Fruit fly (Drosophila melanogaster): ENCODE results near the gene Coq8.

Gene Coq8

dm6 chrX:12923258-12923901 lies 22.5 kb upstream of the Coq8 start (continued):
- TF ChIP-seq Dll (GFP tag; IDR thresholded peaks at IDR 0.05; ENCODE audit: partially characterized antibody) (no peak), BEAF-32 (GFP tag; optimal IDR thresholded peaks at IDR 0.05) (no peak), CG18262 (tag; optimal IDR thresholded peaks at IDR 0.05) (peak; percentile 52), Lpt (GFP tag; optimal IDR thresholded peaks at IDR 0.05) (no peak), CG10366 (GFP tag; IDR thresholded peaks at IDR 0.05) (no peak), vvl (GFP tag; IDR thresholded peaks at IDR 0.05) (peak; percentile 25; the same call in 1 of the 2 replicates), tll (GFP tag; optimal IDR thresholded peaks at IDR 0.05) (no peak), ato (GFP tag; IDR thresholded peaks at IDR 0.05; ENCODE audit: partially characterized antibody) (no peak), CG43689 (GFP tag; IDR thresholded peaks at IDR 0.05) (no peak), CG8765 (GFP tag; IDR thresholded peaks at IDR 0.05) (no peak), phol (tag; optimal IDR thresholded peaks at IDR 0.05) (peak; percentile 55), lab (GFP tag; optimal IDR thresholded peaks at IDR 0.05) (peak; percentile 50), Gug (GFP tag; IDR thresholded peaks at IDR 0.05) (no peak), CG10209 (GFP tag; optimal IDR thresholded peaks at IDR 0.05) (peak; percentile 19), Doc3 (GFP tag; IDR thresholded peaks at IDR 0.05; ENCODE audit: partially characterized antibody) (no peak), CG3281 (GFP tag; optimal IDR thresholded peaks at IDR 0.05) (no peak), CG17328 (GFP tag; IDR thresholded peaks at IDR 0.05) (peak; percentile 40), slbo (GFP tag; IDR thresholded peaks at IDR 0.05) (peak; percentile 26; the same call in 1 of the 2 replicates), gem (tag; optimal IDR thresholded peaks at IDR 0.05) (peak; percentile 56), CTCF (GFP tag; optimal IDR thresholded peaks at IDR 0.05) (no peak), CG7839 (tag; optimal IDR thresholded peaks at IDR 0.05) (peak; percentile 46), Nf-YA (GFP tag; IDR thresholded peaks at IDR 0.05) (no peak), abd-A (tag; optimal IDR thresholded peaks at IDR 0.05) (no peak), slp2 (GFP tag; optimal IDR thresholded peaks at IDR 0.05) (no peak), CG1832 (GFP tag; optimal IDR thresholded peaks at IDR 0.05) (no peak), E2f2 (GFP tag; IDR thresholded peaks at IDR 0.05) (no peak), CG9437 (GFP tag; optimal IDR thresholded peaks at IDR 0.05) (no peak), Lhr (GFP tag; optimal IDR thresholded peaks at IDR 0.05) (peak; percentile 5), Kr (GFP tag; optimal IDR thresholded peaks at IDR 0.05) (no peak), PHDP (tag; optimal IDR thresholded peaks at IDR 0.05) (peak; percentile 21), Usf (GFP tag; optimal IDR thresholded peaks at IDR 0.05) (no peak), CG33213 (GFP tag; optimal IDR thresholded peaks at IDR 0.05) (no peak), gro (GFP tag; optimal IDR thresholded peaks at IDR 0.05) (no peak), Fer3 (tag; optimal IDR thresholded peaks at IDR 0.05) (no peak), kay (GFP tag; optimal IDR thresholded peaks at IDR 0.05) (no peak), repo (GFP tag; optimal IDR thresholded peaks at IDR 0.05) (no peak), esg (GFP tag; conservative IDR thresholded peaks at IDR 0.05) (peak; percentile 40; the same call in 1 of the 2 replicates), dm (GFP tag; optimal IDR thresholded peaks at IDR 0.05) (no peak), Awh (GFP tag; IDR thresholded peaks at IDR 0.05) (no peak), CG15073 (GFP tag; optimal IDR thresholded peaks at IDR 0.05) (no peak), ERR (GFP tag; optimal IDR thresholded peaks at IDR 0.05) (no peak), pfk (GFP tag; optimal IDR thresholded peaks at IDR 0.05) (no peak), az2 (GFP tag; optimal IDR thresholded peaks at IDR 0.05) (peak; percentile 23), HLH54F (GFP tag; optimal IDR thresholded peaks at IDR 0.05) (no peak), unc-4 (GFP tag; IDR thresholded peaks at IDR 0.05; ENCODE audit: partially characterized antibody) (no peak), jumu (GFP tag; optimal IDR thresholded peaks at IDR 0.05) (no peak), ham (GFP tag; IDR thresholded peaks at IDR 0.05) (no peak), CG11398 (GFP tag; optimal IDR thresholded peaks at IDR 0.05) (no peak), CG11504 (tag; optimal IDR thresholded peaks at IDR 0.05) (peak; percentile 63), CG7786 (GFP tag; optimal IDR thresholded peaks at IDR 0.05) (no peak), CHES-1-like (GFP tag; optimal IDR thresholded peaks at IDR 0.05) (no peak)

Data from whole organism, embryonic.